Fruit fly (Drosophila melanogaster): Measurements from ENCODE around the gene rudhira.

rudhira gene

DNA sequence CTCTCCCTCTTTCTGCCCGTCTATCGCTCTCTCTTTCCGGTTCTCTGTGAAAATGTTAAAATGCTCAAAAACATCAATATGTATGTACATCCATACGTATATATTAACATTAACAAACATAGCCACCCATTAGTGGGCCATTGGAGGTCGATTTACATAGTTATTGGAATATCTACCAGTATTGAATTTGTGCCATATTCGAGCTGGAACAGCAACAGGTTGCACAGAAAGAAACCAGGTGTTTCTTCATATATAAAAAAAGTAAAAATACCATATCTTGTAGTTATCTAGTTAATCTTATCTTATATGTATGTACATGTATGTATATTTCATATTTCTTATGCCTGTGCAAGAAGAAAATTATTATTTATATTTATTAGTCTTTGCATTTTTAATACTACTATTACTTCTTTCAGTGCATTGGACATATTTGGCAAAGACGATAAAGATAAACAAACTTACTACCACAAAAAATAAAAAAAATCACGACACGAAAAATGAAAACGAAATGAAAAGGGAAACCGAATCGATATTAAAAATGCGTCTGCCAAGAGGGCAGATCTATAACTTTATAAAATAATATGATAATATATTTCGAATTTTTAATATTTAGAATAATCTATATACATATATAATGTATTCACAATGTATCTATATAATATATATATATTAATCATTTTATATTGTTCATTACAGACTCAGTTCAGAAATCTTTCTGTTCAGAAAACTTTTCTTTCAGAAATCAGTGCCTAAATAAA is 32.0 kb downstream of the rudhira start (continued):
- TF ChIP-seq CG4617 (GFP tag; optimal IDR thresholded peaks at IDR 0.05; ENCODE audit: borderline replicate concordance): no peak
- TF ChIP-seq CG43689 (GFP tag; IDR thresholded peaks at IDR 0.05): no peak
- TF ChIP-seq BEAF-32 (GFP tag; optimal IDR thresholded peaks at IDR 0.05): no peak
- TF ChIP-seq trh (GFP tag; optimal IDR thresholded peaks at IDR 0.05): no peak
- TF ChIP-seq CG15073 (GFP tag; optimal IDR thresholded peaks at IDR 0.05): no peak
- peak; percentile 34 for TF ChIP-seq CG17829 (tag; optimal IDR thresholded peaks at IDR 0.05)
- TF ChIP-seq gem (tag; optimal IDR thresholded peaks at IDR 0.05): peak; percentile 71
- TF ChIP-seq PHDP (tag; optimal IDR thresholded peaks at IDR 0.05): peak; percentile 53
- TF ChIP-seq B-H1 (GFP tag; IDR thresholded peaks at IDR 0.05): peak; percentile 21; the same call in 1 of the 3 replicates
- TF ChIP-seq CTCF (GFP tag; optimal IDR thresholded peaks at IDR 0.05): no peak
- no peak for TF ChIP-seq klu (GFP tag; IDR thresholded peaks at IDR 0.05)
- TF ChIP-seq CG10274 (GFP tag; optimal IDR thresholded peaks at IDR 0.05): no peak
- TF ChIP-seq lbe (GFP tag; optimal IDR thresholded peaks at IDR 0.05): no peak
- no peak for TF ChIP-seq CG12155 (GFP tag; optimal IDR thresholded peaks at IDR 0.05)
- TF ChIP-seq Camta (GFP tag; optimal IDR thresholded peaks at IDR 0.05): no peak
- no peak for TF ChIP-seq BtbVII (GFP tag; optimal IDR thresholded peaks at IDR 0.05)
- no peak for TF ChIP-seq Dip3 (GFP tag; optimal IDR thresholded peaks at IDR 0.05)
- TF ChIP-seq cas (GFP tag; IDR thresholded peaks at IDR 0.05): no peak
- peak; percentile 65; the same call in 1 of the 2 replicates for TF ChIP-seq Xrp1 (GFP tag; IDR thresholded peaks at IDR 0.05)
- no peak for TF ChIP-seq peb (GFP tag; IDR thresholded peaks at IDR 0.05)
- TF ChIP-seq p53 (GFP tag; optimal IDR thresholded peaks at IDR 0.05): no peak
- no peak for TF ChIP-seq CG8281 (tag; optimal IDR thresholded peaks at IDR 0.05)
- no peak for TF ChIP-seq tll (GFP tag; optimal IDR thresholded peaks at IDR 0.05)
- TF ChIP-seq CG31388 (GFP tag; optimal IDR thresholded peaks at IDR 0.05): no peak
- TF ChIP-seq schlank (tag; optimal IDR thresholded peaks at IDR 0.05): no peak
- TF ChIP-seq sqz (GFP tag; optimal IDR thresholded peaks at IDR 0.05): peak; percentile 44
- no peak for TF ChIP-seq Sry-β (GFP tag; optimal IDR thresholded peaks at IDR 0.05)
- no peak for TF ChIP-seq jumu (GFP tag; optimal IDR thresholded peaks at IDR 0.05)
- peak; percentile 20 for TF ChIP-seq Deaf1 (tag; optimal IDR thresholded peaks at IDR 0.05)
- peak; percentile 5 for TF ChIP-seq gsb-n (tag; optimal IDR thresholded peaks at IDR 0.05)
- no peak for TF ChIP-seq ara (GFP tag; IDR thresholded peaks at IDR 0.05)
- no peak for TF ChIP-seq Taf1 (GFP tag; IDR thresholded peaks at IDR 0.05)
- no peak for TF ChIP-seq CG4707 (GFP tag; optimal IDR thresholded peaks at IDR 0.05)
- 0 out of 3 replicates have a peak, but pooled peaks have one; percentile 19 for TF ChIP-seq CG2199 (GFP tag; IDR thresholded peaks at IDR 0.05)
- TF ChIP-seq hb (GFP tag; IDR thresholded peaks at IDR 0.05; ENCODE audit: partially characterized antibody): no peak
- no peak for TF ChIP-seq mam (GFP tag; optimal IDR thresholded peaks at IDR 0.05)
- no peak for TF ChIP-seq Dref (GFP tag; IDR thresholded peaks at IDR 0.05)
- no peak for TF ChIP-seq CG11560 (tag; IDR thresholded peaks at IDR 0.05)
- TF ChIP-seq CG3163 (GFP tag; optimal IDR thresholded peaks at IDR 0.05): no peak
- no peak for TF ChIP-seq CG12744 (GFP tag; optimal IDR thresholded peaks at IDR 0.05)
- no peak for TF ChIP-seq CG6791 (GFP tag; IDR thresholded peaks at IDR 0.05; ENCODE audit: partially characterized antibody)
- TF ChIP-seq Dbx (GFP tag; IDR thresholded peaks at IDR 0.05): no peak
- TF ChIP-seq B-H2 (GFP tag; optimal IDR thresholded peaks at IDR 0.05): no peak
- TF ChIP-seq Bdp1 (GFP tag; optimal IDR thresholded peaks at IDR 0.05): no peak
- TF ChIP-seq CG6254 (GFP tag; optimal IDR thresholded peaks at IDR 0.05): no peak
- peak; percentile 53 for TF ChIP-seq lab (GFP tag; optimal IDR thresholded peaks at IDR 0.05)
- no peak for TF ChIP-seq CG18764 (GFP tag; optimal IDR thresholded peaks at IDR 0.05)
- peak in 1 of 2 experiments; percentile 11 for TF ChIP-seq Trl (optimal IDR thresholded peaks at IDR 0.05)
- no peak for TF ChIP-seq Trl (GFP tag; optimal IDR thresholded peaks at IDR 0.05)
- no peak for TF ChIP-seq Mrtf (GFP tag; IDR thresholded peaks at IDR 0.05)
- no peak for TF ChIP-seq Awh (GFP tag; IDR thresholded peaks at IDR 0.05)

All from whole organism, embryonic.